Worm (Caenorhabditis elegans) whole organism, midembryonic: ENCODE results near the gene T07C4.3.

Source experiments
- flt-1 ChIP-seq: fragments of 200-800 bp; sonication (Bioruptor generic); IDR thresholded peaks from 2 replicates; pipeline ENCODE4 v1.3.6; 2022; ENCODE audit warnings: missing genetic modification characterization, missing compliant biosample characterization
- med-1 ChIP-seq: sonication (generic microtip); optimal IDR thresholded peaks from 2 replicates; lab custom pipeline; 2017; ENCODE audit warnings: missing genetic modification characterization, mild to moderate bottlenecking, missing compliant biosample characterization, antibody characterized with exemption, missing genetic modification reagents; ENCODE audit not compliant: insufficient read depth

DNA sequence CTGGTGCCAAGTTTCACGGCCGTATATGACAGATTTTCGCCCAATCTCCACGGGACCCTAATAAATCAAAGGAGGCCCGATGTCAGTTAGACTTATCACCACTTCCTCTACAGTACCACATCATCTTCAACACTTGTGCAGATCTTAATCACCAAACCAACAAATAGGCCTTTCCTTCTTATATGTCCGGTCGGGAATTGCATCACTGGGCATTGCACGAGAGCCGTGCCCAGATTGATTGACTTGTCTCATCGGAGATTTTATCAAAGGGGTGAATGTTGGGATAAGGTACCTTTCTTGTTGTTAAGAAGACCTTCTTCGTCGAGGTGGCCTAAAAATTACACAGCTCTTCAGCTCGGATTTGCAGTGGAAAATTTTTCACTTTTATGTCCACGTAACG, 7.2 kb upstream of the T07C4.3 start:
- TF ChIP-seq med-1 (GFP tag; lab: Kevin White, UChicago) = no peak
- no peak for TF ChIP-seq flt-1
